Worm (Caenorhabditis elegans) whole organism, L1 larva: ENCODE data around the gene mpz-1.

Experiments used
- C04F5.9 ChIP-seq: sonication (generic microtip); optimal IDR thresholded peaks from 2 replicates; lab custom pipeline; 2016; ENCODE audit warnings: missing genetic modification characterization, missing compliant biosample characterization
- C16A3.4 ChIP-seq: fragments of 150-350 bp; optimal IDR thresholded peaks from 2 replicates; lab custom pipeline; 2014; ENCODE audit warnings: missing biosample characterization, missing genetic modification characterization
- F16B12.6 ChIP-seq: fragments of 150-350 bp; optimal IDR thresholded peaks from 2 replicates; lab custom pipeline; 2014; ENCODE audit warnings: missing biosample characterization, missing genetic modification characterization
- aha-1 ChIP-seq: fragments of 150-350 bp; optimal IDR thresholded peaks from 2 replicates; lab custom pipeline; 2014; ENCODE audit warnings: missing biosample characterization, missing genetic modification characterization
- alr-1 ChIP-seq: fragments of 200-800 bp; sonication (Bioruptor generic); optimal IDR thresholded peaks from 2 replicates; lab custom pipeline; 2018; ENCODE audit warnings: borderline replicate concordance, mild to moderate bottlenecking, missing genetic modification characterization, missing compliant biosample characterization
- aly-2 ChIP-seq: fragments of 150-350 bp; optimal IDR thresholded peaks from 2 replicates; lab custom pipeline; 2014; ENCODE audit warnings: missing biosample characterization, missing genetic modification characterization
- blmp-1 ChIP-seq: fragments of 150-350 bp; optimal IDR thresholded peaks from 2 replicates; lab custom pipeline; 2014; ENCODE audit warnings: missing biosample characterization, missing genetic modification characterization
- ceh-82 ChIP-seq, 3 experiments: fragments of 150-350 bp in 1 of 3; sonication (generic microtip) in 2 of 3; optimal IDR thresholded peaks; 2 replicates each; lab custom pipeline; 2014 to 2017; ENCODE audit warnings: missing biosample characterization in 3 of 3, missing genetic modification characterization in 3 of 3
- ceh-88 ChIP-seq: fragments of 200-800 bp; sonication (Bioruptor generic); IDR thresholded peaks from 2 replicates; pipeline ENCODE4 v1.3.6; 2022; ENCODE audit warnings: missing genetic modification characterization, missing compliant biosample characterization
- ceh-90 ChIP-seq: sonication (generic microtip); optimal IDR thresholded peaks from 2 replicates; lab custom pipeline; 2016; ENCODE audit warnings: missing genetic modification characterization, missing compliant biosample characterization
- dpl-1 ChIP-seq, 3 experiments: fragments of 150-350 bp in 2 of 3; sonication (generic microtip) in 1 of 3; optimal IDR thresholded peaks; 2 replicates each; lab custom pipeline; 2014 to 2017; ENCODE audit warnings: missing biosample characterization in 3 of 3, missing genetic modification characterization in 3 of 3, missing genetic modification reagents in 3 of 3
- efl-1 ChIP-seq, 4 experiments: fragments of 150-350 bp; optimal IDR thresholded peaks in 3 of 4; peaks in 1 of 4; 1 replicate in 1 of 4; 2 replicates in 3 of 4; lab custom pipeline; 2014; ENCODE audit warnings: missing biosample characterization in 2 of 4, missing genetic modification characterization in 2 of 4, missing genetic modification reagents in 2 of 4
- efl-3 ChIP-seq: fragments of 200-800 bp; sonication (Bioruptor generic); optimal IDR thresholded peaks from 2 replicates; lab custom pipeline; 2018; ENCODE audit warnings: mild to moderate bottlenecking, missing genetic modification characterization, missing compliant biosample characterization
- egl-27 ChIP-seq, 2 experiments: fragments of 150-350 bp in 1 of 2; sonication (generic microtip); optimal IDR thresholded peaks; 3 replicates each; lab custom pipeline; 2017 to 2018; ENCODE audit warnings: missing biosample characterization in 2 of 2, missing genetic modification characterization in 2 of 2, missing genetic modification reagents in 2 of 2
- elt-2 ChIP-seq: sonication (generic microtip); optimal IDR thresholded peaks from 2 replicates; lab custom pipeline; 2016; ENCODE audit warnings: missing genetic modification characterization, mild to moderate bottlenecking, inconsistent platforms, missing compliant biosample characterization, missing genetic modification reagents
- elt-3 ChIP-seq, 6 experiments: fragments of 150-350 bp in 1 of 6; sonication (generic microtip); optimal IDR thresholded peaks; 2 replicates each; lab custom pipeline; 2017 to 2018; ENCODE audit warnings: missing biosample characterization in 6 of 6, missing genetic modification characterization in 6 of 6, inconsistent platforms in 1 of 6
- ets-5 ChIP-seq: fragments of 200-800 bp; sonication (Bioruptor generic); IDR thresholded peaks from 2 replicates; pipeline ENCODE4 v1.3.6; 2022; ENCODE audit warnings: missing genetic modification characterization, missing compliant biosample characterization
- fkh-10 ChIP-seq: sonication (generic microtip); optimal IDR thresholded peaks from 2 replicates; lab custom pipeline; 2017; ENCODE audit warnings: missing biosample characterization, missing genetic modification reagents, missing genetic modification characterization
- fkh-4 ChIP-seq: sonication (generic microtip); optimal IDR thresholded peaks from 2 replicates; lab custom pipeline; 2016; ENCODE audit warnings: missing compliant biosample characterization, missing genetic modification characterization, borderline replicate concordance
- fkh-8 ChIP-seq: sonication (generic microtip); optimal IDR thresholded peaks from 2 replicates; lab custom pipeline; 2016; ENCODE audit warnings: mild to moderate bottlenecking, missing genetic modification characterization, missing compliant biosample characterization
- grh-1 ChIP-seq: fragments of 200-800 bp; sonication (Bioruptor generic); IDR thresholded peaks from 2 replicates; pipeline ENCODE4 v1.3.6; 2022; ENCODE audit warnings: missing genetic modification reagents, missing genetic modification characterization, missing compliant biosample characterization
- hlh-17 ChIP-seq: fragments of 200-800 bp; sonication (Bioruptor generic); optimal IDR thresholded peaks from 2 replicates; lab custom pipeline; 2018; ENCODE audit warnings: missing genetic modification characterization, mild to moderate bottlenecking, missing compliant biosample characterization, moderate library complexity, borderline replicate concordance
- hpl-2 ChIP-seq: fragments of 150-350 bp; optimal IDR thresholded peaks from 2 replicates; lab custom pipeline; 2014; ENCODE audit warnings: missing biosample characterization, missing genetic modification reagents, missing genetic modification characterization
- isw-1 ChIP-seq: fragments of 200-800 bp; sonication (Bioruptor generic); IDR thresholded peaks from 2 replicates; pipeline ENCODE4 v1.3.6; 2022; ENCODE audit warnings: missing genetic modification characterization, missing compliant biosample characterization
- jun-1 ChIP-seq: fragments of 150-350 bp; optimal IDR thresholded peaks from 2 replicates; lab custom pipeline; 2014; ENCODE audit warnings: missing biosample characterization, missing genetic modification reagents, missing genetic modification characterization
- lin-13 ChIP-seq: fragments of 150-350 bp; optimal IDR thresholded peaks from 2 replicates; lab custom pipeline; 2014; ENCODE audit warnings: missing biosample characterization, missing genetic modification reagents, missing genetic modification characterization
- lin-15B ChIP-seq: fragments of 150-350 bp; sonication (generic microtip); optimal IDR thresholded peaks from 3 replicates; lab custom pipeline; 2014; ENCODE audit warnings: missing biosample characterization, missing genetic modification characterization
- lin-35 ChIP-seq, 2 experiments: fragments of 150-350 bp; optimal IDR thresholded peaks; 2 replicates each; lab custom pipeline; 2014; ENCODE audit warnings: missing biosample characterization in 2 of 2, missing genetic modification characterization in 2 of 2, missing genetic modification reagents in 2 of 2
- lin-39 ChIP-seq: fragments of 150-350 bp; optimal IDR thresholded peaks from 2 replicates; lab custom pipeline; 2014; ENCODE audit warnings: missing biosample characterization, missing genetic modification reagents, missing genetic modification characterization
- lsy-2 ChIP-seq, 2 experiments: fragments of 150-350 bp; optimal IDR thresholded peaks; 2 replicates each; lab custom pipeline; 2014; ENCODE audit warnings: missing biosample characterization in 2 of 2, missing genetic modification characterization in 2 of 2
- mab-9 ChIP-seq: fragments of 200-800 bp; sonication (Bioruptor generic); IDR thresholded peaks from 2 replicates; pipeline ENCODE4 v1.3.6; 2022; ENCODE audit warnings: missing genetic modification reagents, missing genetic modification characterization, missing compliant biosample characterization
- mdl-1 ChIP-seq, 2 experiments: fragments of 150-350 bp; optimal IDR thresholded peaks; 2 replicates each; lab custom pipeline; 2014 to 2017; ENCODE audit warnings: missing biosample characterization in 2 of 2, missing genetic modification characterization in 2 of 2, inconsistent platforms in 1 of 2
- mep-1 ChIP-seq: fragments of 150-350 bp; optimal IDR thresholded peaks from 2 replicates; lab custom pipeline; 2014; ENCODE audit warnings: missing biosample characterization, missing genetic modification characterization
- nhr-11 ChIP-seq: fragments of 150-350 bp; optimal IDR thresholded peaks from 2 replicates; lab custom pipeline; 2014; ENCODE audit warnings: missing biosample characterization, missing genetic modification characterization
- nhr-19 ChIP-seq: fragments of 200-800 bp; sonication (Bioruptor generic); conservative IDR thresholded peaks from 2 replicates; pipeline ENCODE4 v1.3.6; 2022; ENCODE audit warnings: missing genetic modification characterization, missing compliant biosample characterization
- nhr-237 ChIP-seq: fragments of 150-350 bp; optimal IDR thresholded peaks from 2 replicates; lab custom pipeline; 2014; ENCODE audit warnings: missing biosample characterization, missing genetic modification characterization
- nhr-71 ChIP-seq: sonication (generic microtip); optimal IDR thresholded peaks from 2 replicates; lab custom pipeline; 2016; ENCODE audit warnings: mild to moderate bottlenecking, missing genetic modification characterization, moderate library complexity, missing compliant biosample characterization
- nhr-85 ChIP-seq: sonication (generic microtip); peaks from one replicate; lab custom pipeline; 2016; ENCODE audit warnings: missing genetic modification characterization, inconsistent platforms, missing compliant biosample characterization
- nhr-90 ChIP-seq: sonication (generic microtip); optimal IDR thresholded peaks from 2 replicates; lab custom pipeline; 2016; ENCODE audit warnings: mild to moderate bottlenecking, missing genetic modification characterization, missing compliant biosample characterization; ENCODE audit not compliant: poor library complexity
- pag-3 ChIP-seq: sonication (generic microtip); optimal IDR thresholded peaks from 2 replicates; lab custom pipeline; 2017; ENCODE audit warnings: missing genetic modification characterization, mild to moderate bottlenecking, missing compliant biosample characterization, antibody characterized with exemption, borderline replicate concordance; ENCODE audit not compliant: insufficient read depth
- pax-3 ChIP-seq: fragments of 200-800 bp; sonication (Bioruptor generic); optimal IDR thresholded peaks from 2 replicates; lab custom pipeline; 2018; ENCODE audit warnings: mild to moderate bottlenecking, missing genetic modification characterization, moderate library complexity, missing compliant biosample characterization
- skn-1 ChIP-seq: fragments of 150-350 bp; optimal IDR thresholded peaks from 2 replicates; lab custom pipeline; 2014; ENCODE audit warnings: missing biosample characterization, missing genetic modification characterization
- swsn-7 ChIP-seq: sonication (generic microtip); optimal IDR thresholded peaks from 2 replicates; lab custom pipeline; 2016; ENCODE audit warnings: missing genetic modification characterization, missing compliant biosample characterization
- tbx-2 ChIP-seq: sonication (generic microtip); optimal IDR thresholded peaks from 2 replicates; lab custom pipeline; 2016; ENCODE audit warnings: missing genetic modification characterization, missing compliant biosample characterization
- unc-130 ChIP-seq: fragments of 150-350 bp; optimal IDR thresholded peaks from 2 replicates; lab custom pipeline; 2017; ENCODE audit warnings: missing biosample characterization, missing genetic modification characterization, inconsistent platforms
- unc-62 ChIP-seq: fragments of 150-350 bp; optimal IDR thresholded peaks from 2 replicates; lab custom pipeline; 2014; ENCODE audit warnings: missing biosample characterization, missing genetic modification reagents, missing genetic modification characterization
- xbp-1 ChIP-seq: sonication (generic microtip); optimal IDR thresholded peaks from 2 replicates; lab custom pipeline; 2016; ENCODE audit warnings: missing genetic modification characterization, missing compliant biosample characterization
- zip-4 ChIP-seq: fragments of 200-800 bp; sonication (Bioruptor generic); optimal IDR thresholded peaks from 2 replicates; lab custom pipeline; 2018; ENCODE audit warnings: mild to moderate bottlenecking, missing genetic modification characterization, moderate library complexity, missing compliant biosample characterization
- ztf-11 ChIP-seq, 2 experiments: sonication (generic microtip); optimal IDR thresholded peaks; 2 replicates each; lab custom pipeline; 2016 to 2017; ENCODE audit warnings: missing genetic modification characterization in 2 of 2, missing biosample characterization in 1 of 2, missing compliant biosample characterization in 1 of 2

The mpz-1 gene

ce11 chrII:10819928-10820423 lies 42.0 kb upstream of the mpz-1 start, which contains the start of gene R06F6.8:
Gene R06F6.8 (minus strand): TSS chrII:10819978.
- TF ChIP-seq pag-3 (no peak), mab-9 (GFP tag; lab: Robert Waterston, UW) (no peak), ceh-88 (GFP tag; lab: Robert Waterston, UW) (no peak), dpl-1 (GFP tag; optimal IDR thresholded peaks at IDR 0.05; lab: Kevin White, UChicago) (peak; percentile 33 to 70 (median 51)), nhr-90 (tag; lab: Kevin White, UChicago) (no peak), C04F5.9 (no peak), nhr-85 (tag; lab: Kevin White, UChicago) (no peak), ztf-11 (tag; optimal IDR thresholded peaks at IDR 0.05; lab: Kevin White, UChicago) (no peak), efl-1 (optimal IDR thresholded peaks at IDR 0.05; lab: Kevin White, UChicago) (peak; percentile 56 to 58), efl-1 (GFP tag; optimal IDR thresholded peaks at IDR 0.05 in 1 of 2; lab: Kevin White, UChicago) (peak; percentile 58 to 95), lsy-2 (tag; optimal IDR thresholded peaks at IDR 0.05; lab: Kevin White, UChicago) (peak in 1 of 2 experiments; percentile 59), zip-4 (GFP tag; lab: Kevin White, UChicago) (no peak), unc-130 (tag; lab: Kevin White, UChicago) (peak; percentile 23), mdl-1 (tag; optimal IDR thresholded peaks at IDR 0.05; lab: Kevin White, UChicago) (no peak), blmp-1 (tag; lab: Kevin White, UChicago) (no peak), lin-35 (GFP tag; optimal IDR thresholded peaks at IDR 0.05; lab: Kevin White, UChicago) (peak; percentile 34 to 62), tbx-2 (tag; lab: Kevin White, UChicago) (no peak), efl-3 (no peak), mep-1 (peak; percentile 59), F16B12.6 (tag; lab: Kevin White, UChicago) (peak; percentile 32), fkh-10 (GFP tag; lab: Kevin White, UChicago) (no peak), xbp-1 (tag; lab: Kevin White, UChicago) (no peak), nhr-19 (GFP tag; lab: Robert Waterston, UW) (no peak), aha-1 (tag; lab: Kevin White, UChicago) (no peak), jun-1 (tag; lab: Kevin White, UChicago) (no peak), ceh-90 (tag; lab: Kevin White, UChicago) (no peak), unc-62 (no peak), nhr-71 (peak; percentile 25), lin-15B (tag; lab: Kevin White, UChicago) (peak; percentile 48), alr-1 (tag; lab: Kevin White, UChicago) (no peak), isw-1 (GFP tag; lab: Robert Waterston, UW) (no peak), skn-1 (tag; lab: Kevin White, UChicago) (peak; percentile 15), ets-5 (GFP tag; lab: Robert Waterston, UW) (no peak), nhr-237 (tag; lab: Kevin White, UChicago) (no peak), nhr-11 (no peak), swsn-7 (no peak), elt-2 (tag; lab: Kevin White, UChicago) (no peak), pax-3 (no peak), C16A3.4 (peak; percentile 19), lin-39 (no peak), elt-3 (tag; optimal IDR thresholded peaks at IDR 0.05; lab: Kevin White, UChicago) (peak in 1 of 6 experiments; percentile 22), ceh-82 (tag; optimal IDR thresholded peaks at IDR 0.05; lab: Kevin White, UChicago) (peak in 1 of 3 experiments; percentile 20)

DNA sequence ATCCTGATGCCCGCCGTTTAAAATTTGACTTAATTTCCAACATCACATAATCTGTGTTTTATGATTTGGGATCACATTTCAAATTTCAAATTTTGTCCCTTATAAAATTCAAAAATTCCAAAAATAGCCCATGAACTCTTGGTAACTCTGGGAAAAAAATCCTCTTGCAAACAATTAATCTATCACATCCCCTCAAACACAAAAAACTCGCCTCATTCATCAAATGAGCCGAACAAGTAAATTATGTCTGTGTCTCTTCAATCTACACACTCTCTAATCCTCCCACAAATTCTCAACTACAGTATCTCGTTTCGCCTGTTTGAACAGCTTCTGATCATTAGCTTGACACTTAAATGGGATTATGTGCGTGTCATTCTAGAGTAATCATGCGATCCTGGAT lies 32.8 kb upstream of the mpz-1 start, which contains the start of gene msrp-7:
TSS of gene msrp-7 (plus strand) at position 301 of the 400 bp plus-strand sequence.
- TF ChIP-seq fkh-8 (tag; lab: Kevin White, UChicago) (no peak), hpl-2 (GFP tag; lab: Kevin White, UChicago) (no peak), grh-1 (no peak), zip-4 (GFP tag; lab: Kevin White, UChicago) (no peak), egl-27 (tag; optimal IDR thresholded peaks at IDR 0.05; lab: Kevin White, UChicago) (no peak), lin-13 (no peak), mdl-1 (tag; optimal IDR thresholded peaks at IDR 0.05; lab: Kevin White, UChicago) (no peak), mab-9 (GFP tag; lab: Robert Waterston, UW) (no peak), lsy-2 (tag; optimal IDR thresholded peaks at IDR 0.05; lab: Kevin White, UChicago) (no peak), nhr-19 (GFP tag; lab: Robert Waterston, UW) (no peak), nhr-11 (no peak), efl-1 (optimal IDR thresholded peaks at IDR 0.05; lab: Kevin White, UChicago) (no peak), efl-1 (GFP tag; optimal IDR thresholded peaks at IDR 0.05 in 1 of 2; lab: Kevin White, UChicago) (no peak), hlh-17 (GFP tag; lab: Kevin White, UChicago) (no peak), unc-62 (no peak), aly-2 (tag; lab: Kevin White, UChicago) (no peak), fkh-4 (no peak), blmp-1 (tag; lab: Kevin White, UChicago) (no peak)
- TF ChIP-seq, all 84 proteins: peak for 0
